Worm (Caenorhabditis elegans): ENCODE measurements around the gene ptp-1.

ce11 chrIII:3650266-3650665, 59.7 kb downstream of the ptp-1 start:
- no peak for TF ChIP-seq ama-1 (optimal IDR thresholded peaks at IDR 0.05)
- TF ChIP-seq sea-1 (GFP tag; conservative IDR thresholded peaks at IDR 0.05), result no peak
- TF ChIP-seq ceh-13 (GFP tag; optimal IDR thresholded peaks at IDR 0.05), result no peak

Measured in whole organism, early embryonic.